Fruit fly (Drosophila melanogaster) whole organism, embryonic: ENCODE data around the gene MtnE.
A peak's percentile ranks its signal among the peaks of the same experiment; 100 is the strongest.

ENCODE experiments used
- Antp ChIP-seq: fragments of 200-800 bp; sonication (Bioruptor generic); optimal IDR thresholded peaks from 3 replicates; lab custom pipeline; 2016; ENCODE audit warnings: missing biosample characterization, missing genetic modification characterization
- CG1024 ChIP-seq: fragments of 200-800 bp; sonication (Bioruptor generic); IDR thresholded peaks from 2 replicates; pipeline ENCODE4 v1.3.6; 2022; ENCODE audit warnings: missing biosample characterization, missing genetic modification characterization
- CG10565 ChIP-seq: fragments of 200-800 bp; sonication (Bioruptor generic); optimal IDR thresholded peaks from 3 replicates; lab custom pipeline; 2016; ENCODE audit warnings: missing biosample characterization, mild to moderate bottlenecking, missing genetic modification characterization
- CG14667 ChIP-seq: fragments of 200-800 bp; sonication (Bioruptor generic); IDR thresholded peaks from 2 replicates; pipeline ENCODE4 v1.3.6; 2022; ENCODE audit warnings: missing biosample characterization, missing genetic modification characterization
- CG15269 ChIP-seq: fragments of 200-800 bp; sonication (Bioruptor generic); optimal IDR thresholded peaks from 2 replicates; lab custom pipeline; 2018; ENCODE audit warnings: missing biosample characterization, mild to moderate bottlenecking, missing genetic modification characterization, moderate library complexity
- CG15479 ChIP-seq: fragments of 200-800 bp; sonication (Bioruptor generic); optimal IDR thresholded peaks from 3 replicates; lab custom pipeline; 2019; ENCODE audit warnings: missing biosample characterization, mild to moderate bottlenecking, missing genetic modification characterization, moderate library complexity
- CG1602 ChIP-seq: fragments of 200-800 bp; sonication (Bioruptor generic); optimal IDR thresholded peaks from 3 replicates; lab custom pipeline; 2016; ENCODE audit warnings: missing biosample characterization, missing genetic modification characterization
- CG17186 ChIP-seq: fragments of 200-800 bp; sonication (Bioruptor generic); optimal IDR thresholded peaks from 3 replicates; lab custom pipeline; 2017; ENCODE audit warnings: missing biosample characterization, missing genetic modification reagents, missing genetic modification characterization
- CG17361 ChIP-seq: fragments of 200-800 bp; sonication (Bioruptor generic); IDR thresholded peaks from 3 replicates; pipeline ENCODE4 v1.3.6; 2022; ENCODE audit warnings: missing biosample characterization, missing genetic modification characterization
- CG2129 ChIP-seq: fragments of 200-800 bp; sonication (Bioruptor generic); IDR thresholded peaks from 2 replicates; pipeline ENCODE4 v1.3.6; 2022; ENCODE audit warnings: missing biosample characterization, missing genetic modification characterization; ENCODE audit not compliant: partially characterized antibody
- CG2875 ChIP-seq: fragments of 200-800 bp; sonication (Bioruptor generic); optimal IDR thresholded peaks from 2 replicates; lab custom pipeline; 2017; ENCODE audit warnings: missing biosample characterization, mild to moderate bottlenecking, missing genetic modification characterization, missing genetic modification reagents
- CG2889 ChIP-seq: fragments of 200-800 bp; sonication (Bioruptor generic); IDR thresholded peaks from 3 replicates; pipeline ENCODE4 v1.3.6; 2022; ENCODE audit warnings: missing biosample characterization, missing genetic modification characterization
- CG31388 ChIP-seq: fragments of 200-800 bp; sonication (Bioruptor generic); optimal IDR thresholded peaks from 2 replicates; lab custom pipeline; 2016; ENCODE audit warnings: missing biosample characterization, missing genetic modification characterization
- CG3995 ChIP-seq: fragments of 200-800 bp; sonication (Bioruptor generic); optimal IDR thresholded peaks from 3 replicates; lab custom pipeline; 2016; ENCODE audit warnings: missing biosample characterization, missing genetic modification characterization
- CG43689 ChIP-seq: fragments of 200-800 bp; sonication (Bioruptor generic); IDR thresholded peaks from 2 replicates; pipeline ENCODE4 v1.3.6; 2022; ENCODE audit warnings: missing biosample characterization, missing genetic modification characterization
- CG6791 ChIP-seq: fragments of 200-800 bp; sonication (Bioruptor generic); IDR thresholded peaks from 3 replicates; pipeline ENCODE4 v1.3.6; 2022; ENCODE audit warnings: missing biosample characterization, missing genetic modification characterization; ENCODE audit not compliant: partially characterized antibody
- CG8478 ChIP-seq: fragments of >200 bp; optimal IDR thresholded peaks from 2 replicates; lab custom pipeline; 2018
- CHES-1-like ChIP-seq: fragments of 200-800 bp; sonication (Bioruptor generic); optimal IDR thresholded peaks from 2 replicates; lab custom pipeline; 2016; ENCODE audit warnings: missing biosample characterization, missing genetic modification characterization
- CrebB ChIP-seq: fragments of 200-800 bp; sonication (Bioruptor generic); optimal IDR thresholded peaks from 3 replicates; lab custom pipeline; 2018; ENCODE audit warnings: missing biosample characterization, mild to moderate bottlenecking, missing genetic modification characterization
- Gug ChIP-seq: fragments of 200-800 bp; sonication (Bioruptor generic); IDR thresholded peaks from 4 replicates; pipeline ENCODE4 v1.3.6; 2022; ENCODE audit warnings: missing biosample characterization, missing genetic modification characterization
- HLH4C ChIP-seq: fragments of 200-800 bp; sonication (Bioruptor generic); IDR thresholded peaks from 3 replicates; pipeline ENCODE4 v1.3.6; 2022; ENCODE audit warnings: missing biosample characterization, missing genetic modification characterization; ENCODE audit not compliant: partially characterized antibody
- Hand ChIP-seq: fragments of 200-800 bp; sonication (Bioruptor generic); optimal IDR thresholded peaks from 2 replicates; lab custom pipeline; 2017; ENCODE audit warnings: mild to moderate bottlenecking, missing biosample characterization, missing genetic modification reagents, missing genetic modification characterization
- Hr39 ChIP-seq: fragments of >200 bp; optimal IDR thresholded peaks from 2 replicates; lab custom pipeline; 2017
- Lhr ChIP-seq: fragments of 200-800 bp; sonication (Bioruptor generic); optimal IDR thresholded peaks from 3 replicates; lab custom pipeline; 2017; ENCODE audit warnings: mild to moderate bottlenecking, missing biosample characterization, missing genetic modification reagents, missing genetic modification characterization
- Neu2 ChIP-seq: fragments of 200-800 bp; sonication (Bioruptor generic); optimal IDR thresholded peaks from 3 replicates; lab custom pipeline; 2016; ENCODE audit warnings: missing biosample characterization, missing genetic modification characterization, borderline replicate concordance
- Nf-YB ChIP-seq: fragments of 200-800 bp; sonication (Bioruptor generic); optimal IDR thresholded peaks from 3 replicates; lab custom pipeline; 2019; ENCODE audit warnings: missing biosample characterization, mild to moderate bottlenecking, missing genetic modification characterization, moderate library complexity
- Pdp1 ChIP-seq, 2 experiments: fragments of 200-800 bp; sonication (Bioruptor generic); optimal IDR thresholded peaks; 3 replicates each; lab custom pipeline; 2016; ENCODE audit warnings: missing biosample characterization in 2 of 2, missing genetic modification characterization in 2 of 2, mild to moderate bottlenecking in 1 of 2, moderate library complexity in 1 of 2
- Xbp1 ChIP-seq: fragments of 200-800 bp; sonication (Bioruptor generic); optimal IDR thresholded peaks from 3 replicates; lab custom pipeline; 2016; ENCODE audit warnings: missing biosample characterization, mild to moderate bottlenecking, missing genetic modification characterization
- ato ChIP-seq: fragments of 200-800 bp; sonication (Bioruptor generic); IDR thresholded peaks from 2 replicates; pipeline ENCODE4 v1.3.6; 2022; ENCODE audit warnings: missing biosample characterization, missing genetic modification characterization; ENCODE audit not compliant: partially characterized antibody
- cg ChIP-seq: fragments of 200-800 bp; sonication (Bioruptor generic); optimal IDR thresholded peaks from 3 replicates; lab custom pipeline; 2019; ENCODE audit warnings: missing biosample characterization, mild to moderate bottlenecking, missing genetic modification characterization, moderate library complexity
- chm ChIP-seq: fragments of 200-800 bp; sonication (Bioruptor generic); IDR thresholded peaks from 2 replicates; pipeline ENCODE4 v1.3.6; 2022; ENCODE audit warnings: missing biosample characterization, missing genetic modification characterization
- crp ChIP-seq, 2 experiments: fragments of 200-800 bp; sonication (Bioruptor generic); optimal IDR thresholded peaks; 2 replicates in 1 of 2; 3 replicates in 1 of 2; lab custom pipeline; 2017; ENCODE audit warnings: missing biosample characterization in 2 of 2, missing genetic modification characterization in 2 of 2, mild to moderate bottlenecking in 1 of 2, moderate library complexity in 1 of 2
- dmrt11E ChIP-seq: fragments of 200-800 bp; sonication (Bioruptor generic); optimal IDR thresholded peaks from 3 replicates; lab custom pipeline; 2018; ENCODE audit warnings: missing biosample characterization, mild to moderate bottlenecking, missing genetic modification characterization, moderate library complexity
- esg ChIP-seq: fragments of 200-800 bp; sonication (Bioruptor generic); conservative IDR thresholded peaks from 2 replicates; pipeline ENCODE4 v1.3.6; 2022; ENCODE audit warnings: missing biosample characterization, missing genetic modification characterization
- exex ChIP-seq: fragments of 200-800 bp; sonication (Bioruptor generic); optimal IDR thresholded peaks from 4 replicates; lab custom pipeline; 2018; ENCODE audit warnings: missing biosample characterization, mild to moderate bottlenecking, missing genetic modification characterization, moderate library complexity
- eyg ChIP-seq: fragments of 200-800 bp; sonication (Bioruptor generic); optimal IDR thresholded peaks from 3 replicates; lab custom pipeline; 2016; ENCODE audit warnings: missing biosample characterization, missing genetic modification characterization
- gem ChIP-seq: fragments of 200-800 bp; sonication (Bioruptor generic); optimal IDR thresholded peaks from 2 replicates; lab custom pipeline; 2019; ENCODE audit warnings: missing biosample characterization, mild to moderate bottlenecking, missing genetic modification characterization, moderate library complexity
- hb ChIP-seq: fragments of 200-800 bp; sonication (Bioruptor generic); IDR thresholded peaks from 3 replicates; pipeline ENCODE4 v1.3.6; 2022; ENCODE audit warnings: missing biosample characterization, missing genetic modification characterization; ENCODE audit not compliant: partially characterized antibody
- insv ChIP-seq, 2 experiments: fragments of 200-800 bp; sonication (Bioruptor generic); optimal IDR thresholded peaks; 3 replicates each; lab custom pipeline; 2016 to 2018; ENCODE audit warnings: missing biosample characterization in 2 of 2, missing genetic modification characterization in 2 of 2
- knrl ChIP-seq: fragments of 200-800 bp; sonication (Bioruptor generic); IDR thresholded peaks from 3 replicates; pipeline ENCODE4 v1.3.6; 2022; ENCODE audit warnings: missing biosample characterization, missing genetic modification characterization; ENCODE audit not compliant: partially characterized antibody
- luna ChIP-seq: fragments of 200-800 bp; sonication (Bioruptor generic); optimal IDR thresholded peaks from 2 replicates; lab custom pipeline; 2016; ENCODE audit warnings: missing biosample characterization, missing genetic modification characterization
- pho ChIP-seq: fragments of 200-800 bp; sonication (Bioruptor generic); optimal IDR thresholded peaks from 2 replicates; lab custom pipeline; 2016; ENCODE audit warnings: missing biosample characterization, missing genetic modification characterization
- sim ChIP-seq: fragments of 200-800 bp; sonication (Bioruptor generic); IDR thresholded peaks from 2 replicates; pipeline ENCODE4 v1.3.6; 2022; ENCODE audit warnings: missing biosample characterization, missing genetic modification characterization
- yki ChIP-seq: fragments of >200 bp; optimal IDR thresholded peaks from 3 replicates; lab custom pipeline; 2018

MtnE gene

DNA sequence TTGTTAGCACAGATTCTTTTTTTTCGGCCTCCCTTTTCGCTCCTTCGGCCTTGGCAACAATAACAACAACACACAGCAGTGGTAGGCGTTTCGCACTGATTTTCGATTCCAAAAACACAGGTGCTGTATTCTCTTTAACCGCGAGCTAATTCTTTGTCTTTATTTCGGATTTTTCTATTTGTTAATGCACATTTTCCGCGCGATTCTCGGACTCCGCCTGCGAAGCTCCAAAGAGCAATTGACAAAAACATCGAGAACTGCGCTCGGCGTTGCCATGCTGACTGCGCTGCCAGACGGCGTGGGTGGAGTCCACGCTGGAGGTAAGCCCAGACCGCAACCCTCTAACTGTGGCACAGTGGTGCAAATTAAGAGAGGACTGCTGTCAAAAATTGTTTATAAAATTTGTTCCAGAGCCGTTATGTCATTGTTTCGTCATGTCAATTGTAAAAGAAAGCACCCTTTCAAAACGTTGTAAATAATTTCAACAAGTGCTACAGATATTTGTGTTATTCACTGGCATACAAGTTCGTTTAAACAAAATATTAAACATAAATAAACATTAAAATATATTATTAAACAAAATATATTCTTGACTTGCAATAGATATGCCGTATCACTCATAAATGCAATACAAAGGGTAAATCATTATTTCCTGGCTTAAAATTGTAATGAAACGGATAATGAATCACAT is 23.1 kb upstream of the MtnE start, which contains the start of the genes DPCoAC and CG5180 (continued):
- TF ChIP-seq hb (GFP tag; lab: Robert Waterston, UW) = peak; percentile 65; the same call in 2 of the 3 replicates
- TF ChIP-seq CG3995 (GFP tag; lab: Kevin White, UChicago) = peak; percentile 0
- peak; percentile 11 for TF ChIP-seq Nf-YB (GFP tag; lab: Kevin White, UChicago)
- no peak for TF ChIP-seq Neu2

DNA sequence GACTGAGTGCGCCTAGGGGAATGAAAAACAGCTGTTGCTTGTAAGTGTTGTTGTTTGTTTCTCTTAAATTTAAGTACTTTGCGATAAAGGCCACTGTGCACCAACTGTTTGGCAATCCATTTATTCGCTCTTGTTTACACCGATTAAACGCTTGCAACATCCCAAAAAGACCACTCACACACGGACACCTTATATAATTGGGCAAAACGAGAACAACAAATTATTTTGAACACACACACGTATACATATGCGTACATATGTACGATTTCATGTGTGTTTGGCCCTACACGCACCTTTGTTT is 22.6 kb upstream of the MtnE start:
- TF ChIP-seq CG2875 (GFP tag; lab: Kevin White, UChicago) (no peak), Pdp1 (GFP tag; optimal IDR thresholded peaks at IDR 0.05; lab: Kevin White, UChicago) (peak in 1 of 2 experiments; percentile 90), CG15479 (GFP tag; lab: Kevin White, UChicago) (peak; percentile 28), crp (GFP tag; optimal IDR thresholded peaks at IDR 0.05; lab: Kevin White, UChicago) (peak; percentile 14 to 33), Hr39 (lab: Kevin White, UChicago) (no peak), insv (GFP tag; optimal IDR thresholded peaks at IDR 0.05; lab: Kevin White, UChicago) (peak in 1 of 2 experiments; percentile 82), cg (GFP tag; lab: Kevin White, UChicago) (peak; percentile 80)

dm6 chr3R:20556281-20557113 is 22.0 kb upstream of the MtnE start:
- TF ChIP-seq CG17361 = peak; percentile 73
- TF ChIP-seq CrebB (tag; lab: Kevin White, UChicago) = no peak
- TF ChIP-seq CG17186 (GFP tag; lab: Kevin White, UChicago) = no peak
- no peak for TF ChIP-seq HLH4C (GFP tag; lab: Robert Waterston, UW)
- TF ChIP-seq gem (tag; lab: Kevin White, UChicago) = peak; percentile 77
- TF ChIP-seq chm (GFP tag; lab: Robert Waterston, UW) = peak; percentile 53; the same call in 1 of the 2 replicates
- TF ChIP-seq Antp (GFP tag; lab: Kevin White, UChicago) = peak; percentile 7
- 0 out of 3 replicates have a peak, but pooled peaks have one; percentile 33 for TF ChIP-seq CG2889 (GFP tag; lab: Robert Waterston, UW)
- no peak for TF ChIP-seq yki
- no peak for TF ChIP-seq ato (GFP tag; lab: Robert Waterston, UW)
- TF ChIP-seq CG43689 = peak; percentile 39; the same call in 1 of the 2 replicates
- TF ChIP-seq CHES-1-like (GFP tag; lab: Kevin White, UChicago) = no peak
- TF ChIP-seq Gug (GFP tag; lab: Robert Waterston, UW) = peak; percentile 68; the same call in 3 of the 4 replicates
- TF ChIP-seq CG1602 (GFP tag; lab: Kevin White, UChicago) = peak; percentile 55
- no peak for TF ChIP-seq CG6791 (GFP tag; lab: Robert Waterston, UW)
- TF ChIP-seq exex (tag; lab: Kevin White, UChicago) = no peak
- no peak for TF ChIP-seq eyg (GFP tag; lab: Kevin White, UChicago)
- no peak for TF ChIP-seq CG10565 (GFP tag; lab: Kevin White, UChicago)
- peak; percentile 83 for TF ChIP-seq CG14667 (GFP tag; lab: Robert Waterston, UW)
- TF ChIP-seq Lhr (GFP tag; lab: Kevin White, UChicago) = no peak
- TF ChIP-seq CG8478 (lab: Kevin White, UChicago) = no peak
- TF ChIP-seq pho (GFP tag; lab: Kevin White, UChicago) = peak; percentile 47
- peak; percentile 41 for TF ChIP-seq CG31388 (GFP tag; lab: Kevin White, UChicago)
- TF ChIP-seq esg = peak; percentile 76
- peak; percentile 11; the same call in 1 of the 2 replicates for TF ChIP-seq CG1024 (GFP tag; lab: Robert Waterston, UW)
- no peak for TF ChIP-seq dmrt11E
- no peak for TF ChIP-seq sim (GFP tag; lab: Robert Waterston, UW)
- no peak for TF ChIP-seq knrl
- peak; percentile 76 for TF ChIP-seq CG15269
- TF ChIP-seq luna = no peak
- TF ChIP-seq Xbp1 = peak; percentile 70
- no peak for TF ChIP-seq Hand (GFP tag; lab: Kevin White, UChicago)
- TF ChIP-seq CG2129 (GFP tag; lab: Robert Waterston, UW) = no peak
